Worm (Caenorhabditis elegans): ENCODE measurements around the gene str-138.

ce11 chrV:8095378-8095777, 36.9 kb downstream of the str-138 start, which contains the start of gene str-146:
- TF ChIP-seq fkh-4 (tag; optimal IDR thresholded peaks at IDR 0.05; ENCODE audit: borderline replicate concordance), result no peak
- TF ChIP-seq lin-39 (tag; optimal IDR thresholded peaks at IDR 0.05), result no peak
- TF ChIP-seq sox-4 (tag; optimal IDR thresholded peaks at IDR 0.05), result no peak
- no peak for TF ChIP-seq ama-1 (optimal IDR thresholded peaks at IDR 0.05)
- TF ChIP-seq ztf-11 (tag; optimal IDR thresholded peaks at IDR 0.05), result no peak
- no peak for TF ChIP-seq fkh-10 (GFP tag; optimal IDR thresholded peaks at IDR 0.05)
- TF ChIP-seq hlh-17 (GFP tag; optimal IDR thresholded peaks at IDR 0.05; ENCODE audit: borderline replicate concordance), result no peak
- TF ChIP-seq unc-62 (GFP tag; optimal IDR thresholded peaks at IDR 0.05), result no peak
- TF ChIP-seq elt-2 (tag; optimal IDR thresholded peaks at IDR 0.05), result no peak
- no peak for TF ChIP-seq nhr-76 (tag; optimal IDR thresholded peaks at IDR 0.05)
- TF ChIP-seq nhr-28 (tag; optimal IDR thresholded peaks at IDR 0.05), result no peak

Data from whole organism, L1 larva.